Fruit fly (Drosophila melanogaster) whole organism, embryonic: ENCODE data around the gene Cand1.

ENCODE experiments used
- CG1024 ChIP-seq: fragments of 200-800 bp; sonication (Bioruptor generic); IDR thresholded peaks from 2 replicates; pipeline ENCODE4 v1.3.6; 2022; ENCODE audit warnings: missing biosample characterization, missing genetic modification characterization
- CG10321 ChIP-seq: fragments of 200-800 bp; sonication (Bioruptor generic); IDR thresholded peaks from 2 replicates; pipeline ENCODE4 v1.3.6; 2022; ENCODE audit warnings: missing biosample characterization, missing genetic modification characterization
- CG1529 ChIP-seq: fragments of 200-800 bp; sonication (Bioruptor generic); optimal IDR thresholded peaks from 3 replicates; lab custom pipeline; 2018; ENCODE audit warnings: missing biosample characterization, missing genetic modification characterization
- CG1603 ChIP-seq: fragments of 200-800 bp; sonication (Bioruptor generic); optimal IDR thresholded peaks from 2 replicates; lab custom pipeline; 2019; ENCODE audit warnings: missing biosample characterization, mild to moderate bottlenecking, missing genetic modification characterization, moderate library complexity
- CG16779 ChIP-seq: fragments of 200-800 bp; sonication (Bioruptor generic); IDR thresholded peaks from 2 replicates; pipeline ENCODE4 v1.3.6; 2022; ENCODE audit warnings: missing biosample characterization, missing genetic modification characterization
- CG17612 ChIP-seq: fragments of 200-800 bp; sonication (Bioruptor generic); IDR thresholded peaks from 2 replicates; pipeline ENCODE4 v1.3.6; 2022; ENCODE audit warnings: missing biosample characterization, missing genetic modification characterization
- CG2120 ChIP-seq: fragments of 200-800 bp; sonication (Bioruptor generic); optimal IDR thresholded peaks from 3 replicates; lab custom pipeline; 2016; ENCODE audit warnings: missing biosample characterization, missing genetic modification characterization
- CG34224 ChIP-seq: fragments of 200-800 bp; sonication (Bioruptor generic); IDR thresholded peaks from 3 replicates; pipeline ENCODE4 v1.3.6; 2022; ENCODE audit warnings: missing biosample characterization, missing genetic modification characterization; ENCODE audit not compliant: partially characterized antibody
- CG3995 ChIP-seq: fragments of 200-800 bp; sonication (Bioruptor generic); optimal IDR thresholded peaks from 3 replicates; lab custom pipeline; 2016; ENCODE audit warnings: missing biosample characterization, missing genetic modification characterization
- CG6272 ChIP-seq: fragments of 200-800 bp; sonication (Bioruptor generic); IDR thresholded peaks from 2 replicates; pipeline ENCODE4 v1.3.6; 2022; ENCODE audit warnings: missing biosample characterization, missing genetic modification characterization
- CG6654 ChIP-seq: fragments of 200-800 bp; sonication (Bioruptor generic); optimal IDR thresholded peaks from 2 replicates; lab custom pipeline; 2017; ENCODE audit warnings: missing biosample characterization, mild to moderate bottlenecking, missing genetic modification characterization
- CG6791 ChIP-seq: fragments of 200-800 bp; sonication (Bioruptor generic); IDR thresholded peaks from 3 replicates; pipeline ENCODE4 v1.3.6; 2022; ENCODE audit warnings: missing biosample characterization, missing genetic modification characterization; ENCODE audit not compliant: partially characterized antibody
- CG7745 ChIP-seq: fragments of 200-800 bp; sonication (Bioruptor generic); optimal IDR thresholded peaks from 2 replicates; lab custom pipeline; 2018; ENCODE audit warnings: missing biosample characterization, mild to moderate bottlenecking, missing genetic modification characterization, moderate library complexity
- CG7786 ChIP-seq: fragments of 200-800 bp; sonication (Bioruptor generic); optimal IDR thresholded peaks from 2 replicates; lab custom pipeline; 2016; ENCODE audit warnings: missing biosample characterization, missing genetic modification characterization
- CTCF ChIP-seq: fragments of 200-800 bp; sonication (Bioruptor generic); optimal IDR thresholded peaks from 2 replicates; lab custom pipeline; 2017; ENCODE audit warnings: missing biosample characterization, mild to moderate bottlenecking, missing genetic modification characterization, moderate library complexity
- Chrac-16 ChIP-seq: fragments of 200-800 bp; sonication (Bioruptor generic); optimal IDR thresholded peaks from 3 replicates; lab custom pipeline; 2016; ENCODE audit warnings: missing biosample characterization, missing genetic modification characterization
- E2f2 ChIP-seq: fragments of 200-800 bp; sonication (Bioruptor generic); IDR thresholded peaks from 2 replicates; pipeline ENCODE4 v1.3.6; 2022; ENCODE audit warnings: missing biosample characterization, missing genetic modification characterization
- Elba2 ChIP-seq: fragments of 200-800 bp; sonication (Bioruptor generic); optimal IDR thresholded peaks from 3 replicates; lab custom pipeline; 2016; ENCODE audit warnings: missing biosample characterization, missing genetic modification characterization
- GATAe ChIP-seq: fragments of 200-800 bp; sonication (Bioruptor generic); conservative IDR thresholded peaks from 2 replicates; pipeline ENCODE4 v1.3.6; 2022; ENCODE audit warnings: missing biosample characterization, missing genetic modification characterization
- MESR4 ChIP-seq: fragments of 200-800 bp; sonication (Bioruptor generic); optimal IDR thresholded peaks from 2 replicates; lab custom pipeline; 2018; ENCODE audit warnings: missing biosample characterization, mild to moderate bottlenecking, missing genetic modification characterization, moderate library complexity
- Mes4 ChIP-seq: fragments of 200-800 bp; sonication (Bioruptor generic); optimal IDR thresholded peaks from 2 replicates; lab custom pipeline; 2016; ENCODE audit warnings: missing biosample characterization, missing genetic modification characterization
- Nf-YC ChIP-seq: fragments of 200-800 bp; optimal IDR thresholded peaks from 3 replicates; lab custom pipeline; 2019; ENCODE audit warnings: missing biosample characterization, mild to moderate bottlenecking, missing genetic modification characterization, moderate library complexity
- Ptx1 ChIP-seq: fragments of 200-800 bp; sonication (Bioruptor generic); IDR thresholded peaks from 2 replicates; pipeline ENCODE4 v1.3.6; 2022; ENCODE audit warnings: missing biosample characterization, missing genetic modification characterization
- Six4 ChIP-seq: fragments of 200-800 bp; sonication (Bioruptor generic); optimal IDR thresholded peaks from 2 replicates; lab custom pipeline; 2016; ENCODE audit warnings: missing biosample characterization, missing genetic modification characterization
- Sox100B ChIP-seq: fragments of 200-800 bp; sonication (Bioruptor generic); optimal IDR thresholded peaks from 3 replicates; lab custom pipeline; 2018; ENCODE audit warnings: missing biosample characterization, mild to moderate bottlenecking, missing genetic modification characterization
- amos ChIP-seq: fragments of 200-800 bp; sonication (Bioruptor generic); IDR thresholded peaks from 2 replicates; pipeline ENCODE4 v1.3.6; 2022; ENCODE audit warnings: missing biosample characterization, missing genetic modification characterization; ENCODE audit not compliant: partially characterized antibody
- ato ChIP-seq: fragments of 200-800 bp; sonication (Bioruptor generic); IDR thresholded peaks from 2 replicates; pipeline ENCODE4 v1.3.6; 2022; ENCODE audit warnings: missing biosample characterization, missing genetic modification characterization; ENCODE audit not compliant: partially characterized antibody
- cad ChIP-seq: fragments of >200 bp; optimal IDR thresholded peaks from 2 replicates; lab custom pipeline; 2017; ENCODE audit warnings: missing biosample characterization, missing genetic modification characterization
- croc ChIP-seq: fragments of 200-800 bp; sonication (Bioruptor generic); conservative IDR thresholded peaks from 3 replicates; pipeline ENCODE4 v1.3.6; 2022; ENCODE audit warnings: missing biosample characterization, missing genetic modification characterization
- crol ChIP-seq: fragments of 200-800 bp; sonication (Bioruptor generic); IDR thresholded peaks from 2 replicates; pipeline ENCODE4 v1.3.6; 2022; ENCODE audit warnings: missing biosample characterization, missing genetic modification characterization
- dimm ChIP-seq: fragments of 200-800 bp; sonication (Bioruptor generic); IDR thresholded peaks from 2 replicates; pipeline ENCODE4 v1.3.6; 2022; ENCODE audit warnings: missing biosample characterization, missing genetic modification characterization
- exex ChIP-seq: fragments of 200-800 bp; sonication (Bioruptor generic); optimal IDR thresholded peaks from 4 replicates; lab custom pipeline; 2018; ENCODE audit warnings: missing biosample characterization, mild to moderate bottlenecking, missing genetic modification characterization, moderate library complexity
- fd64A ChIP-seq: fragments of 200-800 bp; sonication (Bioruptor generic); optimal IDR thresholded peaks from 3 replicates; lab custom pipeline; 2018; ENCODE audit warnings: missing biosample characterization, mild to moderate bottlenecking, missing genetic modification characterization
- grau ChIP-seq: fragments of 200-800 bp; optimal IDR thresholded peaks from 3 replicates; lab custom pipeline; 2019; ENCODE audit warnings: missing biosample characterization, mild to moderate bottlenecking, missing genetic modification characterization, moderate library complexity
- hkb ChIP-seq, 2 experiments: fragments of 200-800 bp in 1 of 2; fragments of >200 bp in 1 of 2; sonication (Bioruptor generic) in 1 of 2; IDR thresholded peaks in 1 of 2; optimal IDR thresholded peaks in 1 of 2; 2 replicates each; pipeline versions ENCODE4 v1.3.6 to Lab custom; 2017 to 2022; ENCODE audit warnings: missing biosample characterization in 1 of 2, missing genetic modification characterization in 1 of 2
- jigr1 ChIP-seq: fragments of 200-800 bp; sonication (Bioruptor generic); IDR thresholded peaks from 3 replicates; pipeline ENCODE4 v1.3.6; 2022; ENCODE audit warnings: missing biosample characterization, missing genetic modification characterization
- kni ChIP-seq: fragments of 200-800 bp; sonication (Bioruptor generic); optimal IDR thresholded peaks from 3 replicates; lab custom pipeline; 2017; ENCODE audit warnings: mild to moderate bottlenecking, missing biosample characterization, missing genetic modification reagents, missing genetic modification characterization
- knrl ChIP-seq: fragments of 200-800 bp; sonication (Bioruptor generic); IDR thresholded peaks from 3 replicates; pipeline ENCODE4 v1.3.6; 2022; ENCODE audit warnings: missing biosample characterization, missing genetic modification characterization; ENCODE audit not compliant: partially characterized antibody
- nau ChIP-seq: fragments of 200-800 bp; sonication (Bioruptor generic); optimal IDR thresholded peaks from 3 replicates; lab custom pipeline; 2017; ENCODE audit warnings: missing biosample characterization, mild to moderate bottlenecking, missing genetic modification characterization, missing genetic modification reagents
- nerfin-1 ChIP-seq: fragments of 200-800 bp; sonication (Bioruptor generic); optimal IDR thresholded peaks from 3 replicates; lab custom pipeline; 2019; ENCODE audit warnings: missing biosample characterization, mild to moderate bottlenecking, missing genetic modification characterization, moderate library complexity
- nom ChIP-seq: fragments of 200-800 bp; sonication (Bioruptor generic); optimal IDR thresholded peaks from 2 replicates; lab custom pipeline; 2017; ENCODE audit warnings: missing biosample characterization, missing genetic modification characterization, mild to moderate bottlenecking, moderate library complexity, missing genetic modification reagents
- onecut ChIP-seq: fragments of 200-800 bp; sonication (Bioruptor generic); IDR thresholded peaks from 2 replicates; pipeline ENCODE4 v1.3.6; 2022; ENCODE audit warnings: missing biosample characterization, missing genetic modification characterization
- peb ChIP-seq: fragments of 200-800 bp; sonication (Bioruptor generic); IDR thresholded peaks from 2 replicates; pipeline ENCODE4 v1.3.6; 2022; ENCODE audit warnings: missing biosample characterization, missing genetic modification characterization
- pros ChIP-seq: fragments of 200-800 bp; sonication (Bioruptor generic); optimal IDR thresholded peaks from 3 replicates; lab custom pipeline; 2019; ENCODE audit warnings: missing biosample characterization, mild to moderate bottlenecking, missing genetic modification characterization, moderate library complexity
- row ChIP-seq: fragments of 200-800 bp; sonication (Bioruptor generic); IDR thresholded peaks from 3 replicates; pipeline ENCODE4 v1.3.6; 2022; ENCODE audit warnings: missing biosample characterization, missing genetic modification characterization
- run ChIP-seq: fragments of 200-800 bp; sonication (Bioruptor generic); optimal IDR thresholded peaks from 3 replicates; lab custom pipeline; 2018; ENCODE audit warnings: missing biosample characterization, mild to moderate bottlenecking, missing genetic modification characterization
- scrt ChIP-seq: fragments of 200-800 bp; sonication (Bioruptor generic); optimal IDR thresholded peaks from 2 replicates; lab custom pipeline; 2018; ENCODE audit warnings: missing biosample characterization, mild to moderate bottlenecking, missing genetic modification characterization, moderate library complexity
- slbo ChIP-seq: fragments of 200-800 bp; sonication (Bioruptor generic); IDR thresholded peaks from 2 replicates; pipeline ENCODE4 v1.3.6; 2022; ENCODE audit warnings: missing biosample characterization, missing genetic modification characterization
- tap ChIP-seq: fragments of 200-800 bp; optimal IDR thresholded peaks from 3 replicates; lab custom pipeline; 2019; ENCODE audit warnings: missing biosample characterization, mild to moderate bottlenecking, missing genetic modification characterization, moderate library complexity
- trem ChIP-seq: fragments of 200-800 bp; optimal IDR thresholded peaks from 3 replicates; lab custom pipeline; 2019; ENCODE audit warnings: missing biosample characterization, mild to moderate bottlenecking, missing genetic modification characterization, moderate library complexity

Gene Cand1

DNA sequence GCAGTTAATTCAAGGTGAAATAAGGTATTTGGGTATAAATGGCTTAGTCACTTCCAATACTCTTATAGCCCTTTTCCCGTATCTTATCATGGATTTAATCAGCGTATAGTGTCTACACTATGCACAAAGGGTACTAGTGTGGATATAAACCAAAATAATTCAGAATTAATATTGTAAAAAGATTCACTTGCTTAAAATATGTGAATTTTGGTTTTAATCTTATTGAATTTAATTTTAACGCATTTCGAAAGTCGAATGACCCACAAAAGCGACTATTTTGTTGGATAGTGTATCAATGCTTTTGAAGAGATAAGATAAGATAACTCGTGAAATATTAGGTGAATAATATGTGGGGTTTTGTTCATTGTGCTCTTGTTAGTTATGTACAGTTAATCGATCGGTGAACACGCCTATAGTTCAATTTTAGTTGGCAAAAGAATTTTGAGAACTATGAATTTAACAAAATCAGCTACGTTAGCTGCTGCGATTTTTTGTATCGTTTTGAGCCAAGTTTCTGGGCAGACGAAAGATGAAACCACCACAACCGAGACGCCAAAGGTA is 19.5 kb upstream of the Cand1 start, which contains the start of gene CG5096 (continued):
- no peak for TF ChIP-seq croc (GFP tag; lab: Robert Waterston, UW)
- TF ChIP-seq exex (tag; lab: Kevin White, UChicago): peak; percentile 97
- peak; percentile 74 for TF ChIP-seq CG17612 (GFP tag; lab: Robert Waterston, UW)
- no peak for TF ChIP-seq CG7745 (tag; lab: Kevin White, UChicago)
- no peak for TF ChIP-seq kni (GFP tag; lab: Kevin White, UChicago)
- TF ChIP-seq Ptx1 (GFP tag; lab: Robert Waterston, UW): peak; percentile 89
- peak; percentile 49 for TF ChIP-seq CG3995 (GFP tag; lab: Kevin White, UChicago)
- no peak for TF ChIP-seq ato (GFP tag; lab: Robert Waterston, UW)
- peak; percentile 82 for TF ChIP-seq nerfin-1
- peak; percentile 58 for TF ChIP-seq Chrac-16 (GFP tag; lab: Kevin White, UChicago)
- peak; percentile 26 for TF ChIP-seq MESR4 (GFP tag; lab: Kevin White, UChicago)
- peak; percentile 70 for TF ChIP-seq CG1024 (GFP tag; lab: Robert Waterston, UW)
- TF ChIP-seq CG34224 (GFP tag; lab: Robert Waterston, UW): no peak
- 0 out of 2 replicates have a peak, but pooled peaks have one; percentile 60 for TF ChIP-seq CG16779 (GFP tag; lab: Robert Waterston, UW)
- TF ChIP-seq E2f2 (GFP tag; lab: Robert Waterston, UW): peak; percentile 74
- TF ChIP-seq CG10321 (GFP tag; lab: Robert Waterston, UW): peak; percentile 59; the same call in 1 of the 2 replicates
- peak; percentile 68 for TF ChIP-seq Six4 (GFP tag; lab: Kevin White, UChicago)
- TF ChIP-seq Sox100B (GFP tag; lab: Kevin White, UChicago): peak; percentile 83
- peak; percentile 96 for TF ChIP-seq CG2120
- TF ChIP-seq fd64A (GFP tag; lab: Kevin White, UChicago): no peak
- peak; percentile 94 for TF ChIP-seq tap (tag; lab: Kevin White, UChicago)
- no peak for TF ChIP-seq CG6791 (GFP tag; lab: Robert Waterston, UW)
- TF ChIP-seq cad (GFP tag; lab: Kevin White, UChicago): no peak
- TF ChIP-seq knrl (GFP tag; lab: Robert Waterston, UW): no peak
- peak; percentile 84 for TF ChIP-seq CG1603 (tag; lab: Kevin White, UChicago)
- no peak for TF ChIP-seq amos (GFP tag; lab: Robert Waterston, UW)
- TF ChIP-seq slbo (GFP tag; lab: Robert Waterston, UW): peak; percentile 91
- TF ChIP-seq onecut (GFP tag; lab: Robert Waterston, UW): peak; percentile 81
- TF ChIP-seq row (GFP tag; lab: Robert Waterston, UW): peak; percentile 96
- no peak for TF ChIP-seq crol (GFP tag; lab: Robert Waterston, UW)
- TF ChIP-seq grau (tag; lab: Kevin White, UChicago): peak; percentile 93
- TF ChIP-seq GATAe: peak; percentile 100
- TF ChIP-seq trem (tag; lab: Kevin White, UChicago): peak; percentile 75
- peak; percentile 29 for TF ChIP-seq Mes4 (GFP tag; lab: Kevin White, UChicago)
- TF ChIP-seq dimm (GFP tag; lab: Robert Waterston, UW): no peak; the same call in 1 of the 2 replicates
- TF ChIP-seq Nf-YC (tag; lab: Kevin White, UChicago): peak; percentile 69
- no peak for TF ChIP-seq pros (GFP tag; lab: Kevin White, UChicago)
- TF ChIP-seq jigr1 (GFP tag; lab: Robert Waterston, UW): 0 out of 3 replicates have a peak, but pooled peaks have one; percentile 47
- TF ChIP-seq run (tag; lab: Kevin White, UChicago): peak; percentile 83
- peak; percentile 84 for TF ChIP-seq CG7786 (GFP tag; lab: Kevin White, UChicago)
- peak; percentile 64 for TF ChIP-seq CG6654 (GFP tag; lab: Kevin White, UChicago)
- no peak for TF ChIP-seq hkb (optimal IDR thresholded peaks at IDR 0.05; lab: Kevin White, UChicago)
- TF ChIP-seq hkb (GFP tag; IDR thresholded peaks at IDR 0.05; lab: Robert Waterston, UW): peak; percentile 96
- TF ChIP-seq peb (GFP tag; lab: Robert Waterston, UW): peak; percentile 42; the same call in 1 of the 2 replicates
- peak; percentile 81 for TF ChIP-seq CG6272
- TF ChIP-seq nom (GFP tag; lab: Kevin White, UChicago): no peak
- peak; percentile 7 for TF ChIP-seq CTCF (GFP tag; lab: Kevin White, UChicago)
- peak; percentile 84 for TF ChIP-seq nau
- TF ChIP-seq CG1529 (GFP tag; lab: Kevin White, UChicago): peak; percentile 74
- peak; percentile 90 for TF ChIP-seq scrt
- no peak for TF ChIP-seq Elba2 (GFP tag; lab: Kevin White, UChicago)
